Fruit fly (Drosophila melanogaster): ENCODE data around the gene eIF2A.
A peak's percentile ranks its signal among the peaks of the same experiment; 100 is the strongest.

The eIF2A gene

dm6 chr3L:21828177-21828589, 3.6 kb downstream of the eIF2A start, which contains the start of gene CG32448:
TSS of gene CG32448 (minus strand) at chr3L:21828480.
- TF ChIP-seq Awh (GFP tag; IDR thresholded peaks at IDR 0.05): peak; percentile 51; the same call in 1 of the 2 replicates
- peak; percentile 52 for TF ChIP-seq CG8089 (GFP tag; optimal IDR thresholded peaks at IDR 0.05)
- TF ChIP-seq GATAe (GFP tag; conservative IDR thresholded peaks at IDR 0.05): no peak
- TF ChIP-seq CG4707 (GFP tag; optimal IDR thresholded peaks at IDR 0.05): no peak
- TF ChIP-seq vfl (GFP tag; optimal IDR thresholded peaks at IDR 0.05): no peak
- TF ChIP-seq kah (GFP tag; optimal IDR thresholded peaks at IDR 0.05): peak; percentile 37
- TF ChIP-seq Dad (GFP tag; optimal IDR thresholded peaks at IDR 0.05): peak; percentile 34
- peak; percentile 28 for TF ChIP-seq CG7556 (GFP tag; optimal IDR thresholded peaks at IDR 0.05)
- TF ChIP-seq CG32767 (GFP tag; IDR thresholded peaks at IDR 0.05): peak; percentile 51; the same call in 1 of the 2 replicates
- TF ChIP-seq lilli (GFP tag; optimal IDR thresholded peaks at IDR 0.05): peak; percentile 77
- TF ChIP-seq CG2129 (GFP tag; IDR thresholded peaks at IDR 0.05; ENCODE audit: partially characterized antibody): no peak
- peak; percentile 44; the same call in 1 of the 2 replicates for TF ChIP-seq ara (GFP tag; IDR thresholded peaks at IDR 0.05)
- peak; percentile 57 for TF ChIP-seq CG9727 (GFP tag; optimal IDR thresholded peaks at IDR 0.05)
- TF ChIP-seq nmo (GFP tag; optimal IDR thresholded peaks at IDR 0.05): peak; percentile 57
- TF ChIP-seq CHES-1-like (GFP tag; optimal IDR thresholded peaks at IDR 0.05): peak; percentile 64
- TF ChIP-seq otp (GFP tag; IDR thresholded peaks at IDR 0.05): peak; percentile 58; the same call in 1 of the 3 replicates
- peak; percentile 67 for TF ChIP-seq Atf6 (GFP tag; IDR thresholded peaks at IDR 0.05)
- TF ChIP-seq phol (tag; optimal IDR thresholded peaks at IDR 0.05): peak; percentile 62
- peak; percentile 55 for TF ChIP-seq unpg (GFP tag; optimal IDR thresholded peaks at IDR 0.05)
- TF ChIP-seq z (GFP tag; IDR thresholded peaks at IDR 0.05): no peak
- TF ChIP-seq Meics (GFP tag; optimal IDR thresholded peaks at IDR 0.05): peak; percentile 60
- no peak for TF ChIP-seq CG1832 (GFP tag; optimal IDR thresholded peaks at IDR 0.05)
- peak; percentile 48 for TF ChIP-seq MESR4 (GFP tag; optimal IDR thresholded peaks at IDR 0.05)
- TF ChIP-seq CG31441 (GFP tag; IDR thresholded peaks at IDR 0.05): peak; percentile 35; the same call in 1 of the 2 replicates
- peak; percentile 21 for TF ChIP-seq CG12219 (GFP tag; optimal IDR thresholded peaks at IDR 0.05)
- TF ChIP-seq exex (tag; optimal IDR thresholded peaks at IDR 0.05): no peak
- peak; percentile 14 for TF ChIP-seq CG1792 (GFP tag; optimal IDR thresholded peaks at IDR 0.05)
- no peak for TF ChIP-seq ham (GFP tag; IDR thresholded peaks at IDR 0.05)
- peak; percentile 38 for TF ChIP-seq CG3281 (GFP tag; optimal IDR thresholded peaks at IDR 0.05)
- peak; percentile 50; the same call in 1 of the 3 replicates for TF ChIP-seq CG11695 (GFP tag; IDR thresholded peaks at IDR 0.05)
- peak; percentile 74 for TF ChIP-seq ssp (GFP tag; IDR thresholded peaks at IDR 0.05)
- TF ChIP-seq kay (GFP tag; optimal IDR thresholded peaks at IDR 0.05): peak; percentile 20
- TF ChIP-seq CG14014 (GFP tag; IDR thresholded peaks at IDR 0.05): peak; percentile 73
- peak; percentile 38 for TF ChIP-seq CG16863 (GFP tag; optimal IDR thresholded peaks at IDR 0.05)
- TF ChIP-seq zfh1 (GFP tag; IDR thresholded peaks at IDR 0.05): peak; percentile 81
- TF ChIP-seq fd96Cb (tag; optimal IDR thresholded peaks at IDR 0.05): peak; percentile 48
- peak; percentile 1 for TF ChIP-seq ewg (GFP tag; optimal IDR thresholded peaks at IDR 0.05)
- peak; percentile 76 for TF ChIP-seq CG32532 (GFP tag; IDR thresholded peaks at IDR 0.05)
- TF ChIP-seq ERR (GFP tag; optimal IDR thresholded peaks at IDR 0.05): peak; percentile 16
- peak; percentile 77 for TF ChIP-seq Xbp1 (GFP tag; optimal IDR thresholded peaks at IDR 0.05)
- TF ChIP-seq Xrp1 (GFP tag; IDR thresholded peaks at IDR 0.05): peak; percentile 63
- TF ChIP-seq CG30020 (tag; optimal IDR thresholded peaks at IDR 0.05): peak; percentile 40
- 0 out of 3 replicates have a peak, but pooled peaks have one; percentile 39 for TF ChIP-seq so (GFP tag; IDR thresholded peaks at IDR 0.05)
- TF ChIP-seq slp2 (GFP tag; optimal IDR thresholded peaks at IDR 0.05): peak; percentile 31
- peak; percentile 53 to 65 for TF ChIP-seq Pdp1 (GFP tag; optimal IDR thresholded peaks at IDR 0.05)
- peak; percentile 44 for TF ChIP-seq CG1233 (GFP tag; optimal IDR thresholded peaks at IDR 0.05)
- peak; percentile 64 for TF ChIP-seq CG8944 (GFP tag; optimal IDR thresholded peaks at IDR 0.05)
- TF ChIP-seq Atf3 (GFP tag; optimal IDR thresholded peaks at IDR 0.05): peak; percentile 45
- peak; percentile 47 for TF ChIP-seq CG18764 (GFP tag; optimal IDR thresholded peaks at IDR 0.05)
- no peak for TF ChIP-seq mld (GFP tag; IDR thresholded peaks at IDR 0.05; ENCODE audit: partially characterized antibody)
- TF ChIP-seq cg (GFP tag; optimal IDR thresholded peaks at IDR 0.05): no peak
